Worm (Caenorhabditis elegans): Measurements from ENCODE around the gene sma-1.

Gene sma-1

ce11 chrV:11964723-11965122 is 65.5 kb downstream of the sma-1 start, which contains the start of gene F58H1.7:
F58H1.7 (minus strand) TSS chrV:11964823.
- no peak for TF ChIP-seq hlh-13 (GFP tag; optimal IDR thresholded peaks at IDR 0.05)
- no peak for TF ChIP-seq rnt-1 (tag; optimal IDR thresholded peaks at IDR 0.05)
- no peak for TF ChIP-seq K09A11.1 (tag; optimal IDR thresholded peaks at IDR 0.05; ENCODE audit: insufficient read depth)
- no peak for TF ChIP-seq hlh-6 (tag; optimal IDR thresholded peaks at IDR 0.05)
- TF ChIP-seq ceh-6 (GFP tag; optimal IDR thresholded peaks at IDR 0.05), result no peak
- TF ChIP-seq mec-3 (tag; optimal IDR thresholded peaks at IDR 0.05; ENCODE audit: borderline replicate concordance), result no peak
- TF ChIP-seq fkh-6 (tag; optimal IDR thresholded peaks at IDR 0.05), result no peak
- TF ChIP-seq ref-2 (tag; optimal IDR thresholded peaks at IDR 0.05), result no peak
- TF ChIP-seq C38D4.7 (GFP tag; optimal IDR thresholded peaks at IDR 0.05), result no peak
- no peak for TF ChIP-seq F13H6.1 (tag; optimal IDR thresholded peaks at IDR 0.05)
- TF ChIP-seq ceh-30 (tag; optimal IDR thresholded peaks at IDR 0.05), result no peak
- TF ChIP-seq pros-1 (tag; optimal IDR thresholded peaks at IDR 0.05), result no peak
- no peak for TF ChIP-seq hlh-30 (tag; optimal IDR thresholded peaks at IDR 0.05; ENCODE audit: insufficient read depth)
- TF ChIP-seq ama-1 (optimal IDR thresholded peaks at IDR 0.05), result no peak
- TF ChIP-seq npax-4 (tag; optimal IDR thresholded peaks at IDR 0.05), result no peak
- TF ChIP-seq ceh-18 (tag; optimal IDR thresholded peaks at IDR 0.05), result no peak
- TF ChIP-seq unc-86 (tag; optimal IDR thresholded peaks at IDR 0.05), result no peak

Data from whole organism, late embryonic.